Worm (Caenorhabditis elegans): Measurements from ENCODE around the gene F43G6.10.

The F43G6.10 gene

DNA sequence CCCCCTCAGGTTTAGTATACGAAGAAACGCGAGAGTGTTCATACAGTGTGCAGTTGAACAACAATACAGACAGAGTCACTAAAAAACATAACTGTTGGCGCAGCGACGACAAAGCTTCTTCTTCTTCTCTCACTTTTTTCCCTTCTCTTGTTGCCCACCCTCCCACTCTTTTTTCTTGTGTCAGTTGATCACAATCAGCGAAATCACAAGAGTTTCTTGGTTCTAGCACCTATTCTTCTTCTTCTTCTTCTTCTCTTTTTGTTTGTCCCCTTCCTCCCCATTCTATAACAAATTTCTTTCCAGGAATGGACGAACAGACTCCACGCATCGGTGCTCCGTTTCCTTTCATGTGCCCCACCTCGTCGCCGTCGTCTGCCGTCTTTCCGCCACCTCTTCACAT lies 18.7 kb upstream of the F43G6.10 start, which contains the start of gene F43G6.4:
Gene F43G6.4, plus strand, starts transcription at position 301 of the 400 bp plus-strand sequence.
- TF ChIP-seq crh-2 (tag; optimal IDR thresholded peaks at IDR 0.05): no peak
- TF ChIP-seq F13H6.1 (tag; optimal IDR thresholded peaks at IDR 0.05): no peak
- no peak for TF ChIP-seq sma-3 (GFP tag; optimal IDR thresholded peaks at IDR 0.05)
- no peak for TF ChIP-seq ama-1 (optimal IDR thresholded peaks at IDR 0.05)
- TF ChIP-seq sma-9 (GFP tag; optimal IDR thresholded peaks at IDR 0.05): no peak
- TF ChIP-seq sma-9 (tag; optimal IDR thresholded peaks at IDR 0.05): no peak
- no peak for TF ChIP-seq ceh-82 (tag; optimal IDR thresholded peaks at IDR 0.05)
- no peak for TF ChIP-seq mdl-1 (tag; optimal IDR thresholded peaks at IDR 0.05)
- no peak for TF ChIP-seq elt-3 (tag; optimal IDR thresholded peaks at IDR 0.05)
- no peak for TF ChIP-seq dmd-4 (tag; optimal IDR thresholded peaks at IDR 0.05)
- no peak for TF ChIP-seq nhr-21 (tag; optimal IDR thresholded peaks at IDR 0.05)
- no peak for TF ChIP-seq nhr-10 (tag; optimal IDR thresholded peaks at IDR 0.05)
- no peak for TF ChIP-seq gmeb-1 (tag; optimal IDR thresholded peaks at IDR 0.05)
- TF ChIP-seq zag-1 (tag; optimal IDR thresholded peaks at IDR 0.05): no peak
- TF ChIP-seq snpc-4 (tag; optimal IDR thresholded peaks at IDR 0.05): no peak
- no peak for TF ChIP-seq nhr-237 (tag; optimal IDR thresholded peaks at IDR 0.05)

DNA sequence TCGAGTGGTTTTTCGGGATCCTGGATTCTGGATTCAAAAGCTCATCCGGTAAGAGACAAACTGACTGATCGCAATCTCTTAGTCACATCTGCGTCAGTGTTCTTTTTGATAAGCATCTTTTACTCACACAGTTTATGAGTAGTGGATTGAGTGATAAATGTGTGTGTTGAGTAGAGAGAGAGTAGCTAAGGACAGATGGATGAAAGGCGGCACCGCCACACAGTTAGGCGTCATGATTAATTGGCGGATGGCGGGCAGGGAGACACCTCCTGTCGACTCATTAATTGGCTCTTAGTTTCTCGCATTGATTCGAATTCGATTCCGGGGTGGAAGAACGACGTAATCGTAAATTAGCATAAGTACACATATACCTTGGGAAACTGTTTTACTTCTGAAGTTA lies 14.8 kb upstream of the F43G6.10 start:
- no peak for TF ChIP-seq nhr-6 (tag; optimal IDR thresholded peaks at IDR 0.05)
- peak; percentile 54 for TF ChIP-seq ceh-16 (tag; optimal IDR thresholded peaks at IDR 0.05)

DNA sequence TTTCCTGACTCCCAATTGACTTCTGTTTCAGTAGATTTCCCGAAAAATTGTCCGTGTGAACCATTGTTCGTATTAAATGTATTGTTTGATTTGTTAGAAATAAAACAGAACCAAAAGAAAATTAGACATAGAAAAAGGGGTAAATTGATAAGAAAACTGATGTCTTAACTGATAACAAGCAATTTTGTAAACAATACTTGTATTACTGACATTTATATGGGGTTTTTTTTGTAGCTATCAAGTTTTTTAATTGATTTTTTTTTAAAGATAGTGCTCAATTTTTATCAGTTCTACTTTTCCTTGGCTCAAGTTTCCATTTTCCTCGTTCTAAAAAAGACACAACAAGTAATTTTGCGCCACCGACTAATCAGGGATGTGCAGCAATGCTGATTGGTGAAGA lies 12.0 kb upstream of the F43G6.10 start:
- TF ChIP-seq snpc-4 (tag; optimal IDR thresholded peaks at IDR 0.05) (no peak), fos-1 (tag; optimal IDR thresholded peaks at IDR 0.05) (peak; percentile 17)

DNA sequence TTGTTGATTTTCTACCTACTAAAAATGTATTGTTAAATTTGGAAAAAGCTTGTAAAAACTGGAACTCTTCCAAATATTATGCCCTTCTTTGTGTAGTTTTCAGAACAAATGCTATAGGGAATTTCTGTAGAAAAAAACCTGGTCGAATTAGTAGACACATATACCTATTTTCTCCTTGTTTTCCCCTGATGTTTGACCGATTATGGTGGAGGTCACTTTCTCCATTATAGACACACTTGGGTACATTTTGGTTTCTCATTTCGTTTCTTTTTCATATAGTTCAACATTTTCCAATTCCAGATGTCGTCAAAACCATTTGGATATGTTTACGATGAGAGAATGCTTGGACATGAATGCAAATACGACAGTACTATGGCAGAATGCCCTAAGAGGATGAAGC lies 10.4 kb upstream of the F43G6.10 start, which contains the start of gene hda-5:
Gene hda-5, plus strand, starts transcription at position 301 of the 400 bp plus-strand sequence.
- TF ChIP-seq ztf-1 (GFP tag; conservative IDR thresholded peaks at IDR 0.05) (no peak), C34F6.9 (tag; optimal IDR thresholded peaks at IDR 0.05) (no peak), skn-1 (tag; optimal IDR thresholded peaks at IDR 0.05) (no peak), ceh-16 (tag; optimal IDR thresholded peaks at IDR 0.05) (no peak), nhr-21 (tag; optimal IDR thresholded peaks at IDR 0.05) (no peak), lin-39 (tag; optimal IDR thresholded peaks at IDR 0.05) (no peak), ceh-82 (tag; optimal IDR thresholded peaks at IDR 0.05) (no peak), nhr-6 (tag; optimal IDR thresholded peaks at IDR 0.05) (no peak), ama-1 (optimal IDR thresholded peaks at IDR 0.05) (no peak), elt-3 (tag; optimal IDR thresholded peaks at IDR 0.05) (no peak), ZK546.5 (tag; optimal IDR thresholded peaks at IDR 0.05) (no peak), Y55F3AM.14 (GFP tag; optimal IDR thresholded peaks at IDR 0.05) (no peak), fos-1 (tag; optimal IDR thresholded peaks at IDR 0.05) (no peak), sma-3 (GFP tag; optimal IDR thresholded peaks at IDR 0.05) (no peak), nhr-77 (tag; optimal IDR thresholded peaks at IDR 0.05) (no peak), unc-39 (tag; optimal IDR thresholded peaks at IDR 0.05) (no peak), nhr-10 (tag; optimal IDR thresholded peaks at IDR 0.05) (no peak), mbf-1 (tag; optimal IDR thresholded peaks at IDR 0.05) (no peak)

DNA sequence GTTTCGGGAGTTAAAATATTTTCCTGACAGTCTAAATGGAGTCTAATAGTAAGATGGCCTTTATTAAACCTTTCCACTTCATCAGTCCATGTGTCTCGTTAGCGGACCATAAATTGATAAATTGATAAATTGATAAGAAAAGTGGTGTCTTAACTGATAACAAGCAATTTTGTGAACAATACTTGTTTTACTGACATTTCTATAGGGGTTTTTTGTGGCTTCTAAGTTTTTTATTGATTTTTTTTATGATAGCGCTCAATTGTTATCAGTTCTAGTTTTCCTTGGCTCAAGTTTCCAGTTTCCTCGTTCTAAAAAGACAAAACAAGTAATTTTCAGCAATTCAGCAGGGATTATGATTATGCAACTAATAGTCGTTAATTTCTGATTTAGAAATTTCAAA lies 6.7 kb upstream of the F43G6.10 start, which contains the start of gene F43G6.17:
Gene F43G6.17, plus strand, starts transcription at position 301 of the 400 bp plus-strand sequence.
- TF ChIP-seq nhr-11 (tag; optimal IDR thresholded peaks at IDR 0.05): no peak
- no peak for TF ChIP-seq nhr-23 (tag; optimal IDR thresholded peaks at IDR 0.05)
- TF ChIP-seq crh-2 (tag; optimal IDR thresholded peaks at IDR 0.05): no peak
- TF ChIP-seq elt-1 (tag; optimal IDR thresholded peaks at IDR 0.05): no peak
- TF ChIP-seq lin-11 (tag; optimal IDR thresholded peaks at IDR 0.05): no peak
- no peak for TF ChIP-seq fos-1 (tag; optimal IDR thresholded peaks at IDR 0.05)
- no peak for TF ChIP-seq gmeb-1 (tag; optimal IDR thresholded peaks at IDR 0.05)
- no peak for TF ChIP-seq egl-27 (tag; optimal IDR thresholded peaks at IDR 0.05)
- TF ChIP-seq nhr-6 (tag; optimal IDR thresholded peaks at IDR 0.05): no peak
- no peak for TF ChIP-seq sem-4 (tag; optimal IDR thresholded peaks at IDR 0.05)

DNA sequence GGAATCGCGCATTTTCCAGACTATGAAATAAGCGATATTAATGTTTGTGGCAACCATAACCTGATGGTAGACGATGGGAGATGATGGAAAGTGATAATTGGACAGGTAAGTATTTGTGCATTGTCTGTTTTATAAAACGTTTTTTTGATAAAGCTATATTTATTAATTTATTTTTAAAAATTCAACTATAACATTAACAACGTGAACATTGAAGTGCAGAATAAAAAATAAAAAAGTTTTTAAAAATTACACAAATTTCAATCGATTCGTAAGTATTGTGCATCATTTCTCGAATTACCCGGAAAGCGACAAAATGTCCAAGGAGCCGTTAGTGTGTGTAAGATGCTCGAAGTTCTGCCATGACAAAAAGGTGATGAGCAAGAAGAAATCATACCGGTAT lies 2.9 kb upstream of the F43G6.10 start, which contains the start of gene jmjd-1.1:
Gene jmjd-1.1, plus strand, starts transcription at position 301 of the 400 bp plus-strand sequence.
- TF ChIP-seq F13H6.1 (tag; optimal IDR thresholded peaks at IDR 0.05) (no peak), ztf-11 (tag; optimal IDR thresholded peaks at IDR 0.05) (no peak), nhr-12 (tag; optimal IDR thresholded peaks at IDR 0.05) (no peak), nhr-23 (tag; optimal IDR thresholded peaks at IDR 0.05) (no peak), nhr-77 (tag; optimal IDR thresholded peaks at IDR 0.05) (no peak), ceh-16 (tag; optimal IDR thresholded peaks at IDR 0.05) (no peak)

All from whole organism, L2 larva.